Worm (Caenorhabditis elegans) whole organism, young adult: ENCODE data around the gene C43H6.12.

Source experiments
- B0019.2 ChIP-seq: fragments of 200-800 bp; sonication (Bioruptor generic); conservative IDR thresholded peaks from 2 replicates; pipeline ENCODE4 v1.3.6; 2022; ENCODE audit warnings: missing genetic modification reagents, missing genetic modification characterization, missing compliant biosample characterization
- B0035.1 ChIP-seq: sonication (generic microtip); optimal IDR thresholded peaks from 2 replicates; lab custom pipeline; 2016; ENCODE audit warnings: missing genetic modification characterization, mild to moderate bottlenecking, missing compliant biosample characterization, missing genotype, missing genetic modification reagents
- B0336.3 ChIP-seq: fragments of 200-800 bp; sonication (Bioruptor generic); IDR thresholded peaks from 2 replicates; pipeline ENCODE4 v1.3.6; 2022; ENCODE audit warnings: missing genetic modification characterization, missing compliant biosample characterization
- C06A6.2 ChIP-seq: fragments of 200-800 bp; sonication (Bioruptor generic); conservative IDR thresholded peaks from 2 replicates; pipeline ENCODE4 v1.3.6; 2022; ENCODE audit warnings: missing genetic modification characterization, missing compliant biosample characterization
- C17E4.6 ChIP-seq: fragments of 200-800 bp; sonication (Bioruptor generic); IDR thresholded peaks from 2 replicates; pipeline ENCODE4 v1.3.6; 2022; ENCODE audit warnings: missing genetic modification reagents, missing genetic modification characterization, missing compliant biosample characterization
- F23B12.7 ChIP-seq: sonication (generic microtip); optimal IDR thresholded peaks from 2 replicates; lab custom pipeline; 2017; ENCODE audit warnings: missing genetic modification characterization, mild to moderate bottlenecking, missing compliant biosample characterization, antibody characterized with exemption, moderate library complexity; ENCODE audit not compliant: insufficient read depth
- F33H1.4 ChIP-seq: fragments of 200-800 bp; sonication (Bioruptor generic); IDR thresholded peaks from 2 replicates; pipeline ENCODE4 v1.3.6; 2022; ENCODE audit warnings: missing genetic modification reagents, missing genetic modification characterization, missing compliant biosample characterization
- F39B2.1 ChIP-seq: fragments of 200-800 bp; sonication (Bioruptor generic); IDR thresholded peaks from 2 replicates; pipeline ENCODE4 v1.3.6; 2022; ENCODE audit warnings: missing genetic modification reagents, missing genetic modification characterization, missing compliant biosample characterization
- K11D2.4 ChIP-seq: fragments of 200-800 bp; sonication (Bioruptor generic); IDR thresholded peaks from 2 replicates; pipeline ENCODE4 v1.3.6; 2022; ENCODE audit warnings: missing genetic modification reagents, missing genetic modification characterization, missing compliant biosample characterization
- K12H6.12 ChIP-seq: fragments of 200-800 bp; sonication (Bioruptor generic); optimal IDR thresholded peaks from 2 replicates; lab custom pipeline; 2018; ENCODE audit warnings: mild to moderate bottlenecking, missing genetic modification characterization, missing compliant biosample characterization
- Y53G8AR.9 ChIP-seq: fragments of 200-800 bp; sonication (Bioruptor generic); conservative IDR thresholded peaks from 2 replicates; pipeline ENCODE4 v1.3.6; 2022; ENCODE audit warnings: missing genetic modification reagents, missing genetic modification characterization, missing compliant biosample characterization
- Y56A3A.18 ChIP-seq: fragments of 200-800 bp; sonication (Bioruptor generic); IDR thresholded peaks from 2 replicates; pipeline ENCODE4 v1.3.6; 2022; ENCODE audit warnings: missing genetic modification reagents, missing genetic modification characterization, missing compliant biosample characterization
- ZK185.1 ChIP-seq: sonication (generic microtip); optimal IDR thresholded peaks from 2 replicates; lab custom pipeline; 2016; ENCODE audit warnings: mild to moderate bottlenecking, missing genetic modification characterization, missing compliant biosample characterization; ENCODE audit not compliant: poor library complexity, severe bottlenecking
- akir-1 ChIP-seq: fragments of 200-800 bp; sonication (Bioruptor generic); optimal IDR thresholded peaks from 2 replicates; lab custom pipeline; 2018; ENCODE audit warnings: mild to moderate bottlenecking, missing genetic modification characterization, moderate library complexity, missing compliant biosample characterization
- aptf-3 ChIP-seq: fragments of 200-800 bp; sonication (Bioruptor generic); IDR thresholded peaks from 2 replicates; pipeline ENCODE4 v1.3.6; 2022; ENCODE audit warnings: missing genetic modification characterization, missing compliant biosample characterization
- ccch-3 ChIP-seq: fragments of 200-800 bp; sonication (Bioruptor generic); optimal IDR thresholded peaks from 2 replicates; lab custom pipeline; 2018; ENCODE audit warnings: mild to moderate bottlenecking, missing genetic modification characterization, missing compliant biosample characterization
- cebp-1 ChIP-seq, 2 experiments: fragments of 200-800 bp in 1 of 2; sonication (Bioruptor generic) in 1 of 2; sonication (generic microtip) in 1 of 2; IDR thresholded peaks in 1 of 2; optimal IDR thresholded peaks in 1 of 2; 2 replicates each; pipeline versions ENCODE4 v1.3.6 to Lab custom; 2017 to 2022; ENCODE audit warnings: missing compliant biosample characterization in 2 of 2, missing genetic modification characterization in 2 of 2, mild to moderate bottlenecking in 1 of 2, missing genetic modification reagents in 1 of 2, moderate library complexity in 1 of 2
- ceh-40 ChIP-seq: fragments of 200-800 bp; sonication (Bioruptor generic); IDR thresholded peaks from 2 replicates; pipeline ENCODE4 v1.3.6; 2022; ENCODE audit warnings: missing genetic modification characterization, missing compliant biosample characterization
- ceh-79 ChIP-seq: sonication (generic microtip); optimal IDR thresholded peaks from 2 replicates; lab custom pipeline; 2017; ENCODE audit warnings: mild to moderate bottlenecking, missing genetic modification characterization, missing compliant biosample characterization
- chd-7 ChIP-seq: sonication (generic microtip); optimal IDR thresholded peaks from 2 replicates; lab custom pipeline; 2016; ENCODE audit warnings: mild to moderate bottlenecking, missing genetic modification characterization, moderate library complexity, missing compliant biosample characterization
- dox-1 ChIP-seq: fragments of 200-800 bp; sonication (Bioruptor generic); IDR thresholded peaks from 2 replicates; pipeline ENCODE4 v1.3.6; 2022; ENCODE audit warnings: missing genetic modification reagents, missing genetic modification characterization, missing compliant biosample characterization
- dpl-1 ChIP-seq: fragments of 150-350 bp; optimal IDR thresholded peaks from 2 replicates; lab custom pipeline; 2014; ENCODE audit warnings: missing biosample characterization, missing genetic modification reagents, missing genetic modification characterization
- egl-44 ChIP-seq: fragments of 200-800 bp; sonication (Bioruptor generic); IDR thresholded peaks from 2 replicates; pipeline ENCODE4 v1.3.6; 2022; ENCODE audit warnings: missing genetic modification reagents, missing genetic modification characterization, missing compliant biosample characterization
- ekl-4 ChIP-seq: fragments of 200-800 bp; sonication (Bioruptor generic); IDR thresholded peaks from 2 replicates; pipeline ENCODE4 v1.3.6; 2022; ENCODE audit warnings: missing genetic modification reagents, missing genetic modification characterization, missing compliant biosample characterization
- gei-17 ChIP-seq: fragments of 200-800 bp; sonication (Bioruptor generic); optimal IDR thresholded peaks from 2 replicates; lab custom pipeline; 2018; ENCODE audit warnings: mild to moderate bottlenecking, missing genetic modification characterization, missing compliant biosample characterization
- let-607 ChIP-seq, 2 experiments: fragments of 200-800 bp in 1 of 2; sonication (Bioruptor generic) in 1 of 2; sonication (generic microtip) in 1 of 2; optimal IDR thresholded peaks; 2 replicates each; lab custom pipeline; 2016 to 2018; ENCODE audit warnings: mild to moderate bottlenecking in 2 of 2, missing compliant biosample characterization in 2 of 2, missing genetic modification characterization in 2 of 2, moderate library complexity in 2 of 2, missing genotype in 1 of 2
- lin-26 ChIP-seq: fragments of 200-800 bp; sonication (Bioruptor generic); IDR thresholded peaks from 2 replicates; pipeline ENCODE4 v1.3.6; 2022; ENCODE audit warnings: missing genetic modification reagents, missing genetic modification characterization, missing compliant biosample characterization
- lin-35 ChIP-seq, 3 experiments: fragments of 150-350 bp in 2 of 3; sonication (generic microtip) in 1 of 3; optimal IDR thresholded peaks; 2 replicates each; lab custom pipeline; 2014 to 2018; ENCODE audit warnings: missing biosample characterization in 3 of 3, missing genetic modification characterization in 3 of 3, missing genetic modification reagents in 3 of 3
- lin-40 ChIP-seq: sonication (generic microtip); optimal IDR thresholded peaks from 2 replicates; lab custom pipeline; 2016; ENCODE audit warnings: missing genetic modification characterization, mild to moderate bottlenecking, missing compliant biosample characterization, missing genotype, missing genetic modification reagents
- lin-54 ChIP-seq: fragments of 200-800 bp; sonication (Bioruptor generic); optimal IDR thresholded peaks from 2 replicates; lab custom pipeline; 2018; ENCODE audit warnings: mild to moderate bottlenecking, missing genetic modification characterization, missing compliant biosample characterization
- madf-10 ChIP-seq: sonication (generic microtip); optimal IDR thresholded peaks from 2 replicates; lab custom pipeline; 2016; ENCODE audit warnings: mild to moderate bottlenecking, missing genetic modification characterization, missing compliant biosample characterization
- mcd-1 ChIP-seq: fragments of 200-800 bp; sonication (Bioruptor generic); IDR thresholded peaks from 2 replicates; pipeline ENCODE4 v1.3.6; 2022; ENCODE audit warnings: missing genetic modification reagents, missing genetic modification characterization, missing compliant biosample characterization
- mes-4 ChIP-seq: sonication (generic microtip); optimal IDR thresholded peaks from 2 replicates; lab custom pipeline; 2016; ENCODE audit warnings: missing genotype, missing genetic modification characterization, missing compliant biosample characterization
- nfyb-1 ChIP-seq: fragments of 200-800 bp; sonication (Bioruptor generic); IDR thresholded peaks from 2 replicates; pipeline ENCODE4 v1.3.6; 2022; ENCODE audit warnings: missing genetic modification reagents, missing genetic modification characterization, missing compliant biosample characterization
- nhr-120 ChIP-seq: fragments of 200-800 bp; sonication (Bioruptor generic); IDR thresholded peaks from 2 replicates; pipeline ENCODE4 v1.3.6; 2022; ENCODE audit warnings: missing genetic modification characterization, missing compliant biosample characterization
- nhr-179 ChIP-seq: sonication (generic microtip); optimal IDR thresholded peaks from 2 replicates; lab custom pipeline; 2016; ENCODE audit warnings: mild to moderate bottlenecking, missing genetic modification characterization, missing compliant biosample characterization
- nhr-27 ChIP-seq: fragments of 200-800 bp; sonication (Bioruptor generic); optimal IDR thresholded peaks from 2 replicates; lab custom pipeline; 2018; ENCODE audit warnings: mild to moderate bottlenecking, missing genetic modification characterization, moderate library complexity, missing compliant biosample characterization
- rcor-1 ChIP-seq: fragments of 200-800 bp; sonication (Bioruptor generic); IDR thresholded peaks from 2 replicates; pipeline ENCODE4 v1.3.6; 2022; ENCODE audit warnings: missing genetic modification reagents, missing genetic modification characterization, missing compliant biosample characterization
- snpc-3.4 ChIP-seq: sonication (generic microtip); optimal IDR thresholded peaks from 2 replicates; lab custom pipeline; 2017; ENCODE audit warnings: missing genetic modification characterization, mild to moderate bottlenecking, missing compliant biosample characterization, antibody characterized with exemption, moderate library complexity, missing genotype, missing genetic modification reagents
- tbp1 ChIP-seq: fragments of 200-800 bp; sonication (Bioruptor generic); optimal IDR thresholded peaks from 2 replicates; lab custom pipeline; 2018; ENCODE audit warnings: mild to moderate bottlenecking, missing genetic modification characterization, missing compliant biosample characterization
- unc-62 ChIP-seq: fragments of 150-350 bp; optimal IDR thresholded peaks from 2 replicates; lab custom pipeline; 2014; ENCODE audit warnings: missing biosample characterization, missing genetic modification reagents, missing genetic modification characterization
- zfh-2 ChIP-seq: fragments of 200-800 bp; sonication (Bioruptor generic); conservative IDR thresholded peaks from 2 replicates; pipeline ENCODE4 v1.3.6; 2022; ENCODE audit warnings: missing genetic modification reagents, missing genetic modification characterization, missing compliant biosample characterization
- zim-3 ChIP-seq: sonication (generic microtip); optimal IDR thresholded peaks from 2 replicates; lab custom pipeline; 2017; ENCODE audit warnings: mild to moderate bottlenecking, missing genetic modification characterization, moderate library complexity, missing compliant biosample characterization
- ztf-18 ChIP-seq: sonication (generic microtip); optimal IDR thresholded peaks from 2 replicates; lab custom pipeline; 2016; ENCODE audit warnings: missing genotype, mild to moderate bottlenecking, missing genetic modification characterization, missing compliant biosample characterization
- ztf-26 ChIP-seq: sonication (generic microtip); optimal IDR thresholded peaks from 2 replicates; lab custom pipeline; 2017; ENCODE audit warnings: missing genetic modification characterization, missing compliant biosample characterization
- ztf-3 ChIP-seq: fragments of 200-800 bp; sonication (Bioruptor generic); optimal IDR thresholded peaks from 2 replicates; lab custom pipeline; 2018; ENCODE audit warnings: mild to moderate bottlenecking, missing genetic modification characterization, missing compliant biosample characterization

Gene C43H6.12

DNA sequence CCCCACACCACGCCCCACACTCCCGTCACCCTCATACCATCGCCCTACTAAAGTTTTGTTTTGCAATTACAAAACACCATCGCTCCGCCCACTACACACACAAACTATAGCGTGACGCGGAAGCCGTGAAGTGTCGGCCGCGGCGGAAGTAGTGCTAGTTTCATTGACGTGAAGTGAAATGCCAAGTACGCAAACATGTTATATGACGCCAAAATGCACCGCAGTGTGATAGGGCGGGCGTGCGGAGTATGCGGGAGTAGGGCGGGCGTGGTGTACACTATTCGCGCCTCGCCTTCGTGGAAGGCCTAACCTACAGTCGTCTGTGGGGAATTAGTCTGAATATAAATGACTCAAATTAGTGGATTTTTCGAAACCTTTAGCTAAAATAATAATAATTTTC is 46.5 kb upstream of the C43H6.12 start (continued):
- TF ChIP-seq F33H1.4 (GFP tag; lab: Robert Waterston, UW), result no peak
- no peak for TF ChIP-seq ceh-79 (tag; lab: Kevin White, UChicago)
- no peak for TF ChIP-seq F23B12.7 (tag; lab: Kevin White, UChicago)
- TF ChIP-seq C17E4.6 (GFP tag; lab: Robert Waterston, UW), result no peak
- TF ChIP-seq Y56A3A.18 (GFP tag; lab: Robert Waterston, UW), result no peak
- no peak for TF ChIP-seq K12H6.12 (tag; lab: Kevin White, UChicago)
- TF ChIP-seq unc-62, result no peak
- TF ChIP-seq B0035.1, result no peak
- no peak for TF ChIP-seq nhr-120 (GFP tag; lab: Robert Waterston, UW)
- no peak for TF ChIP-seq ccch-3 (GFP tag; lab: Kevin White, UChicago)
- no peak for TF ChIP-seq ceh-40
- TF ChIP-seq nfyb-1 (GFP tag; lab: Robert Waterston, UW), result no peak
- TF ChIP-seq zfh-2, result no peak; the same call in 1 of the 2 replicates
- no peak for TF ChIP-seq B0019.2 (GFP tag; lab: Robert Waterston, UW)
- TF ChIP-seq F39B2.1, result no peak
- TF ChIP-seq aptf-3 (GFP tag; lab: Robert Waterston, UW), result no peak
- no peak for TF ChIP-seq ekl-4

DNA sequence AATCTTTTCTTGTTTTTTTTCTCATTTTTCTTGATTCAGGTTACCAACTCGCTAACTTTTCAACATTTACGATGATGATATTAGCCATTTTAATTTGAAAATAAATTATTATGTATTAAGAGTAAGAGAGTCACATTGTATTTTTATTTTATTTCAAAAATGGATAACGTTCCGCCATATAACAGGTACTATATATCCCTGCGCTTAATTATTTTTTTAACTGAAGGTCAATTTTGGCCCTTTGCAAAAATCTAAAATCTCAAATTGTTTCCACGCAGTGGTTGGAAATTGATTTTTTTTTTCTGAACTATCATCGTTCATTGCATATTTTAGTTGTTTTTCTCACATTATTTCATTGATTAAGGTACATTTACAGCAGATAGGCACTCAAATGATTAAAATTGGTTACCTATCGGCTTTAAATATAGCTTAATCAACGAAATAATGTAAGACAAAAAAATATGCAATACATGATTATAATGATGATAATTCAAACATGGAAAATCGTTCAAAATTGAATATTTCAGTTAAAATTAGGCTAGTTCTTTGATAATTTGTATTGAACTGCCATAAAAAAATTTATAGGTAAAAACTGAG is 44.6 kb upstream of the C43H6.12 start:
- TF ChIP-seq zim-3 (tag; lab: Kevin White, UChicago), result no peak
- peak; percentile 87 for TF ChIP-seq F23B12.7 (tag; lab: Kevin White, UChicago)
- TF ChIP-seq nhr-179, result peak; percentile 43
- TF ChIP-seq chd-7 (tag; lab: Kevin White, UChicago), result peak; percentile 9
- TF ChIP-seq akir-1 (GFP tag; lab: Kevin White, UChicago), result no peak
- TF ChIP-seq ztf-18 (tag; lab: Kevin White, UChicago), result peak; percentile 53
- no peak for TF ChIP-seq lin-26 (GFP tag; lab: Robert Waterston, UW)
- TF ChIP-seq K12H6.12 (tag; lab: Kevin White, UChicago), result peak; percentile 68
- TF ChIP-seq ZK185.1 (tag; lab: Kevin White, UChicago), result peak; percentile 94
- no peak for TF ChIP-seq dpl-1
- peak; percentile 18 for TF ChIP-seq snpc-3.4 (tag; lab: Kevin White, UChicago)
- peak; percentile 92 for TF ChIP-seq Y53G8AR.9
- TF ChIP-seq ztf-3, result peak; percentile 52
- peak; percentile 76 for TF ChIP-seq lin-54 (GFP tag; lab: Kevin White, UChicago)
- TF ChIP-seq C06A6.2 (GFP tag; lab: Robert Waterston, UW), result peak; percentile 83
- TF ChIP-seq cebp-1 (GFP tag; IDR thresholded peaks at IDR 0.05; lab: Robert Waterston, UW), result no peak
- peak; percentile 87 for TF ChIP-seq cebp-1 (tag; optimal IDR thresholded peaks at IDR 0.05; lab: Kevin White, UChicago)
- peak; percentile 71 for TF ChIP-seq tbp1
- TF ChIP-seq mes-4 (tag; lab: Kevin White, UChicago), result no peak
- TF ChIP-seq madf-10, result peak; percentile 87
- TF ChIP-seq lin-40 (tag; lab: Kevin White, UChicago), result peak; percentile 99
- peak; percentile 96 for TF ChIP-seq gei-17 (GFP tag; lab: Kevin White, UChicago)
- 0 out of 2 replicates have a peak, but pooled peaks have one; percentile 60 for TF ChIP-seq egl-44 (GFP tag; lab: Robert Waterston, UW)
- peak; percentile 93 for TF ChIP-seq B0336.3 (GFP tag; lab: Robert Waterston, UW)
- TF ChIP-seq ztf-26 (tag; lab: Kevin White, UChicago), result peak; percentile 98
- TF ChIP-seq K11D2.4 (GFP tag; lab: Robert Waterston, UW), result peak; percentile 93
- TF ChIP-seq nfyb-1 (GFP tag; lab: Robert Waterston, UW), result peak; percentile 88
- peak; percentile 61; the same call in 1 of the 2 replicates for TF ChIP-seq mcd-1
- TF ChIP-seq ekl-4, result peak; percentile 16; the same call in 1 of the 2 replicates
- TF ChIP-seq nhr-27 (tag; lab: Kevin White, UChicago), result peak; percentile 6
- TF ChIP-seq dox-1 (GFP tag; lab: Robert Waterston, UW), result peak; percentile 86
- TF ChIP-seq lin-35 (GFP tag; optimal IDR thresholded peaks at IDR 0.05; lab: Kevin White, UChicago), result peak in 2 of 3 experiments; percentile 50 to 91
- peak in 1 of 2 experiments; percentile 85 for TF ChIP-seq let-607 (tag; optimal IDR thresholded peaks at IDR 0.05; lab: Kevin White, UChicago)
- peak; percentile 59; the same call in 1 of the 2 replicates for TF ChIP-seq rcor-1 (GFP tag; lab: Robert Waterston, UW)
